Worm (Caenorhabditis elegans): ENCODE measurements around the gene cct-1.

ce11 chrII:8199803-8200202, 14.6 kb downstream of the cct-1 start:
- TF ChIP-seq zim-3 (tag; optimal IDR thresholded peaks at IDR 0.05) (no peak), ccch-3 (GFP tag; optimal IDR thresholded peaks at IDR 0.05) (no peak), lin-40 (tag; optimal IDR thresholded peaks at IDR 0.05) (no peak), sea-2 (GFP tag; IDR thresholded peaks at IDR 0.05) (no peak)

Measured in whole organism, young adult.